Worm (Caenorhabditis elegans) whole organism, L3 larva: ENCODE data around the gene zhit-1.

Experiments
- ceh-82 ChIP-seq: fragments of 150-350 bp; optimal IDR thresholded peaks from 2 replicates; lab custom pipeline; 2014; ENCODE audit warnings: missing biosample characterization, missing genetic modification characterization
- daf-12 ChIP-seq: fragments of 150-350 bp; optimal IDR thresholded peaks from 2 replicates; lab custom pipeline; 2014; ENCODE audit warnings: missing biosample characterization, missing genetic modification reagents, missing genetic modification characterization
- elt-3 ChIP-seq, 3 experiments: fragments of 150-350 bp in 1 of 3; sonication (generic microtip) in 2 of 3; optimal IDR thresholded peaks; 2 replicates in 2 of 3; 4 replicates in 1 of 3; lab custom pipeline; 2014 to 2017; ENCODE audit warnings: missing biosample characterization in 3 of 3, missing genetic modification characterization in 3 of 3
- lin-39 ChIP-seq: fragments of 150-350 bp; optimal IDR thresholded peaks from 2 replicates; lab custom pipeline; 2018; ENCODE audit warnings: missing biosample characterization, missing genetic modification reagents, missing genetic modification characterization
- nhr-28 ChIP-seq: fragments of 150-350 bp; optimal IDR thresholded peaks from 2 replicates; lab custom pipeline; 2014; ENCODE audit warnings: missing biosample characterization, missing genetic modification characterization
- nhr-67 ChIP-seq: fragments of 150-350 bp; optimal IDR thresholded peaks from 2 replicates; lab custom pipeline; 2014; ENCODE audit warnings: missing biosample characterization, missing genetic modification characterization
- nhr-76 ChIP-seq: fragments of 150-350 bp; sonication (generic microtip); optimal IDR thresholded peaks from 5 replicates; lab custom pipeline; 2014; ENCODE audit warnings: missing biosample characterization, missing genetic modification characterization
- pha-4 ChIP-seq: fragments of 150-350 bp; optimal IDR thresholded peaks from 2 replicates; lab custom pipeline; 2014; ENCODE audit warnings: missing biosample characterization, missing genetic modification reagents, missing genetic modification characterization
- pqm-1 ChIP-seq: fragments of 150-350 bp; optimal IDR thresholded peaks from 2 replicates; lab custom pipeline; 2017; ENCODE audit warnings: missing biosample characterization, missing genetic modification characterization, inconsistent platforms
- unc-39 ChIP-seq: sonication (generic microtip); optimal IDR thresholded peaks from 4 replicates; lab custom pipeline; 2017; ENCODE audit warnings: missing biosample characterization, missing genetic modification characterization
- zag-1 ChIP-seq: fragments of 150-350 bp; optimal IDR thresholded peaks from 2 replicates; lab custom pipeline; 2014; ENCODE audit warnings: missing biosample characterization, missing genetic modification characterization
- ztf-11 ChIP-seq: fragments of 150-350 bp; optimal IDR thresholded peaks from 2 replicates; lab custom pipeline; 2014; ENCODE audit warnings: missing biosample characterization, missing genetic modification characterization

ce11 chrV:5576008-5576407 lies 20.3 kb downstream of the zhit-1 start:
- TF ChIP-seq nhr-28 (tag; lab: Kevin White, UChicago) (no peak), nhr-67 (tag; lab: Kevin White, UChicago) (no peak), unc-39 (no peak), ztf-11 (no peak), daf-12 (no peak), ceh-82 (tag; lab: Kevin White, UChicago) (peak; percentile 2), elt-3 (tag; optimal IDR thresholded peaks at IDR 0.05; lab: Kevin White, UChicago) (no peak), zag-1 (tag; lab: Kevin White, UChicago) (no peak), nhr-76 (tag; lab: Kevin White, UChicago) (no peak), pqm-1 (tag; lab: Kevin White, UChicago) (peak; percentile 53), pha-4 (tag; lab: Kevin White, UChicago) (peak; percentile 65), lin-39 (tag; lab: Kevin White, UChicago) (no peak)
